Worm (Caenorhabditis elegans): ENCODE results near the gene T05B9.1.

Gene T05B9.1

DNA sequence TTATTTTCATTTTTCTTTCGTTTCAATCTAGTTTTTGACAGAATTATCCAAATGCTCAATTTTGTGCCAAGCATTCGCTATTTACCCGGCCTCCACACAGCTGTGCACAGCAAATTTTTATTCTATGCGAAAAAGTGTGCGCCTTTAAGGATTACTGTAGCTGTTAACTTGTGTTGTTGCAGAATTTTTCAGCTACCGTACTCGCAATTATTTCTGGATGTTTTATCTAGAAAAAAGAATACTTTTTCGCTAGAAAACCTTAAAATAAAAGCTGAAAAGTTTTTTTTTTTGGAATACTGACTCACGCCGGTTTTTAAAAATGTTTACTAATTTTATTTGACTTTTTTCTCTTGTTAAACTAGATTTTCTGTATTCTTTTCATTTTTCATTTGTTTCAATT lies 19.5 kb downstream of the T05B9.1 start:
- TF ChIP-seq dpl-1 (GFP tag; optimal IDR thresholded peaks at IDR 0.05) (no peak), fkh-10 (GFP tag; optimal IDR thresholded peaks at IDR 0.05) (no peak), daf-16 (GFP tag; optimal IDR thresholded peaks at IDR 0.05) (no peak), daf-16 (tag; optimal IDR thresholded peaks at IDR 0.05) (no peak), ceh-44 (GFP tag; IDR thresholded peaks at IDR 0.05) (no peak), F44E2.7 (GFP tag; IDR thresholded peaks at IDR 0.05) (no peak), jun-1 (tag; optimal IDR thresholded peaks at IDR 0.05) (no peak), nhr-76 (tag; optimal IDR thresholded peaks at IDR 0.05) (no peak), zag-1 (tag; optimal IDR thresholded peaks at IDR 0.05) (no peak), nhr-102 (tag; optimal IDR thresholded peaks at IDR 0.05) (no peak), hmg-1.1 (GFP tag; IDR thresholded peaks at IDR 0.05) (no peak), arid-1 (GFP tag; conservative IDR thresholded peaks at IDR 0.05) (no peak), zfp-2 (tag; optimal IDR thresholded peaks at IDR 0.05) (no peak), ctbp-1 (GFP tag; IDR thresholded peaks at IDR 0.05) (no peak)

- TF ChIP-seq lin-38 (GFP tag; IDR thresholded peaks at IDR 0.05) (peak; percentile 36; the same call in 1 of the 2 replicates), ctbp-1 (GFP tag; IDR thresholded peaks at IDR 0.05) (no peak), aha-1 (tag) (peak; percentile 68), nhr-42 (GFP tag; IDR thresholded peaks at IDR 0.05) (no peak), daf-19 (GFP tag; conservative IDR thresholded peaks at IDR 0.05) (no peak)
These were observed 20.0 kb downstream of the T05B9.1 start for ce11 chrII:11240963-11241362.

ce11 chrII:11240214-11240613 lies 20.8 kb downstream of the T05B9.1 start:
- no peak for TF ChIP-seq Y75B8A.6 (GFP tag; IDR thresholded peaks at IDR 0.05)
- no peak for TF ChIP-seq zip-11 (GFP tag; IDR thresholded peaks at IDR 0.05)
- TF ChIP-seq set-16 (GFP tag; IDR thresholded peaks at IDR 0.05), result peak; percentile 53
- TF ChIP-seq ztf-11 (tag; optimal IDR thresholded peaks at IDR 0.05), result no peak
- no peak for TF ChIP-seq daf-8 (GFP tag; IDR thresholded peaks at IDR 0.05)

DNA sequence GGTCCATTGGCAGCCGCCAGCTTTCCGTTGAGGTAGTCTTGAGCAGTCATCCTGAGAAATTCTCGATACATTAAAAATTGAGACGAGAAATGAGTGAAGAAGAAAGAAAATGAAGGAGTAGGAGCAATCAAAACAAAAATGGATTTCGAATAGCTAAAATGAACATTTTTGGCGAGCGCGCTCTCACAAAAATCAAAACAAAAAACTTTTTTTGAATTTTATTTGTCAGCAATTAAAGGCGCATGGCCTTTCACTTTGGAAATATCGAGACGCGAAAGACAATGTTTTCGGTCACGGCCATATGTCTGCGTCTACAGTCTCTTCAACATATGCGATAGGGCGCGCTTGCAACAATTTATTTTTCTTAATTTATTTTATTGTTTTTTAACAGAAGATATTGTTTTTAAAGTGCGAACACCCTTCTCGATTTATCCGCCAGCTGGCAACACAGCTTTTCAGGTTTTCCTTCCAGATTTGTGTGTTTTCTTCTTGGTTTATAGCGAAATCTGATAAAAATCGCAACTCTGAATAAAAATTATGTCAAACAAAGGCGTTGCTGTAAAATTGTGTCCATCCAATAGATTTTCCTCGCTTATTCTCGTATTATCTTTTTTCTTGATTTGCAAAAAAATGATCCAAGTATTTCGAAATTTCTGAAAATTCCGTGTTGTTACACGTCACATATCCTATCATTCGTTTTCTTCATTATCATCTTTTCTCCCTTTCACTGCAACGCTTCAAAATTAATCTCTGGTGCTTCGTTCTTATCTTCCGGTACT lies 21.9 kb downstream of the T05B9.1 start, which contains the start of the genes rpn-9 and T06D8.9:
rpn-9 (minus strand) TSS at position 51 of the 779 bp plus-strand sequence.
T06D8.9 (plus strand) TSS at position 729 of the 779 bp plus-strand sequence.
- TF ChIP-seq ceh-44 (GFP tag; IDR thresholded peaks at IDR 0.05), result peak; percentile 41; the same call in 1 of the 2 replicates
- no peak for TF ChIP-seq spr-1 (tag; optimal IDR thresholded peaks at IDR 0.05)
- TF ChIP-seq lin-1 (GFP tag; IDR thresholded peaks at IDR 0.05), result no peak
- peak; percentile 25 to 93 for TF ChIP-seq lsy-2 (tag; optimal IDR thresholded peaks at IDR 0.05)
- peak; percentile 87 for TF ChIP-seq lin-13 (GFP tag; optimal IDR thresholded peaks at IDR 0.05)
- no peak for TF ChIP-seq lin-29 (GFP tag; IDR thresholded peaks at IDR 0.05)
- TF ChIP-seq cey-2 (tag; optimal IDR thresholded peaks at IDR 0.05; ENCODE audit: borderline replicate concordance, insufficient read depth), result no peak
- no peak for TF ChIP-seq sdz-12 (GFP tag; optimal IDR thresholded peaks at IDR 0.05)
- TF ChIP-seq mep-1 (tag; optimal IDR thresholded peaks at IDR 0.05), result peak; percentile 91
- peak; percentile 77 for TF ChIP-seq hlh-11 (tag; optimal IDR thresholded peaks at IDR 0.05)
- TF ChIP-seq arid-1 (GFP tag; conservative IDR thresholded peaks at IDR 0.05), result peak; percentile 66; the same call in 1 of the 2 replicates
- TF ChIP-seq lin-38 (GFP tag; IDR thresholded peaks at IDR 0.05), result peak; percentile 97
- TF ChIP-seq pqm-1 (tag; optimal IDR thresholded peaks at IDR 0.05), result peak; percentile 4
- TF ChIP-seq daf-16 (GFP tag; optimal IDR thresholded peaks at IDR 0.05), result peak in 1 of 2 experiments; percentile 30
- TF ChIP-seq daf-16 (tag; optimal IDR thresholded peaks at IDR 0.05), result peak; percentile 73
- peak; percentile 71 for TF ChIP-seq dpl-1 (GFP tag; optimal IDR thresholded peaks at IDR 0.05)
- TF ChIP-seq F26F4.8 (GFP tag; conservative IDR thresholded peaks at IDR 0.05), result no peak
- TF ChIP-seq aha-1 (tag), result no peak
- no peak for TF ChIP-seq php-3 (GFP tag; IDR thresholded peaks at IDR 0.05)
- peak; percentile 70 for TF ChIP-seq rbr-2 (tag; optimal IDR thresholded peaks at IDR 0.05)
- TF ChIP-seq F49E8.2 (tag; optimal IDR thresholded peaks at IDR 0.05; ENCODE audit: borderline replicate concordance), result peak; percentile 14
- TF ChIP-seq mxl-3 (GFP tag; optimal IDR thresholded peaks at IDR 0.05), result no peak
- TF ChIP-seq ceh-32 (tag; optimal IDR thresholded peaks at IDR 0.05; ENCODE audit: poor library complexity), result no peak
- TF ChIP-seq aly-2 (tag; optimal IDR thresholded peaks at IDR 0.05), result no peak
- peak; percentile 36 for TF ChIP-seq nhr-6 (tag; optimal IDR thresholded peaks at IDR 0.05)
- no peak for TF ChIP-seq lin-15B (tag; optimal IDR thresholded peaks at IDR 0.05)
- TF ChIP-seq hlh-30 (tag; optimal IDR thresholded peaks at IDR 0.05; ENCODE audit: insufficient read depth), result peak; percentile 92
- TF ChIP-seq mdl-1 (tag; optimal IDR thresholded peaks at IDR 0.05), result peak in 1 of 2 experiments; percentile 61
- TF ChIP-seq set-16 (GFP tag; IDR thresholded peaks at IDR 0.05), result no peak
- TF ChIP-seq D1046.2 (GFP tag; IDR thresholded peaks at IDR 0.05), result no peak
